Worm (Caenorhabditis elegans) whole organism, late embryonic: Measurements from ENCODE around the gene mmab-1.
A peak's percentile ranks its signal among the peaks of the same experiment; 100 is the strongest.

Experiments
- C08G9.2 ChIP-seq: sonication (generic microtip); optimal IDR thresholded peaks from 2 replicates; lab custom pipeline; 2016; ENCODE audit warnings: mild to moderate bottlenecking, missing genetic modification characterization, moderate library complexity, missing compliant biosample characterization
- K09A11.1 ChIP-seq: sonication (generic microtip); optimal IDR thresholded peaks from 2 replicates; lab custom pipeline; 2017; ENCODE audit warnings: antibody characterized with exemption, mild to moderate bottlenecking, missing genetic modification characterization, missing compliant biosample characterization; ENCODE audit not compliant: insufficient read depth
- T23F11.4 ChIP-seq: fragments of 200-800 bp; sonication (Bioruptor generic); optimal IDR thresholded peaks from 2 replicates; lab custom pipeline; 2018; ENCODE audit warnings: mild to moderate bottlenecking, missing genetic modification characterization, missing compliant biosample characterization
- Y22D7AL.16 ChIP-seq: sonication (generic microtip); optimal IDR thresholded peaks from 2 replicates; lab custom pipeline; 2016; ENCODE audit warnings: missing genetic modification characterization, missing compliant biosample characterization
- ahr-1 ChIP-seq: sonication (generic microtip); optimal IDR thresholded peaks from 2 replicates; lab custom pipeline; 2016; ENCODE audit warnings: missing genetic modification characterization, missing compliant biosample characterization
- ama-1 ChIP-seq: fragments of 150-350 bp; optimal IDR thresholded peaks from 2 replicates; lab custom pipeline; 2014
- ceh-14 ChIP-seq: sonication (generic microtip); optimal IDR thresholded peaks from 2 replicates; lab custom pipeline; 2016; ENCODE audit warnings: missing genotype, missing genetic modification characterization, missing compliant biosample characterization
- ceh-22 ChIP-seq: sonication (generic microtip); optimal IDR thresholded peaks from 2 replicates; lab custom pipeline; 2017; ENCODE audit warnings: missing biosample characterization, missing genetic modification characterization
- ceh-24 ChIP-seq: sonication (generic microtip); optimal IDR thresholded peaks from 2 replicates; lab custom pipeline; 2016; ENCODE audit warnings: mild to moderate bottlenecking, missing genetic modification characterization, missing compliant biosample characterization
- ceh-30 ChIP-seq: fragments of 150-350 bp; optimal IDR thresholded peaks from 2 replicates; lab custom pipeline; 2014; ENCODE audit warnings: missing biosample characterization, missing genetic modification characterization
- ceh-31 ChIP-seq: sonication (generic microtip); optimal IDR thresholded peaks from 2 replicates; lab custom pipeline; 2016; ENCODE audit warnings: missing genetic modification characterization, missing compliant biosample characterization
- ceh-48 ChIP-seq: sonication (generic microtip); optimal IDR thresholded peaks from 2 replicates; lab custom pipeline; 2016; ENCODE audit warnings: missing genetic modification characterization, inconsistent platforms, missing compliant biosample characterization
- ceh-6 ChIP-seq: fragments of 200-800 bp; sonication (Bioruptor generic); optimal IDR thresholded peaks from 2 replicates; lab custom pipeline; 2018; ENCODE audit warnings: mild to moderate bottlenecking, missing genetic modification characterization, missing compliant biosample characterization
- che-1 ChIP-seq: sonication (generic microtip); optimal IDR thresholded peaks from 2 replicates; lab custom pipeline; 2016; ENCODE audit warnings: mild to moderate bottlenecking, missing genetic modification characterization, missing compliant biosample characterization
- dmd-4 ChIP-seq: sonication (generic microtip); optimal IDR thresholded peaks from 2 replicates; lab custom pipeline; 2016; ENCODE audit warnings: borderline replicate concordance, missing genetic modification characterization, missing compliant biosample characterization
- dve-1 ChIP-seq: sonication (generic microtip); optimal IDR thresholded peaks from 2 replicates; lab custom pipeline; 2017; ENCODE audit warnings: antibody characterized with exemption, mild to moderate bottlenecking, missing genetic modification characterization, missing compliant biosample characterization
- elt-2 ChIP-seq: sonication (generic microtip); optimal IDR thresholded peaks from 2 replicates; lab custom pipeline; 2016; ENCODE audit warnings: missing genetic modification reagents, missing genetic modification characterization, missing compliant biosample characterization
- ets-4 ChIP-seq: sonication (generic microtip); optimal IDR thresholded peaks from 2 replicates; lab custom pipeline; 2016; ENCODE audit warnings: missing genetic modification characterization, missing compliant biosample characterization
- eyg-1 ChIP-seq: sonication (generic microtip); optimal IDR thresholded peaks from 2 replicates; lab custom pipeline; 2016; ENCODE audit warnings: missing genotype, missing genetic modification characterization, missing compliant biosample characterization
- fax-1 ChIP-seq: sonication (generic microtip); optimal IDR thresholded peaks from 2 replicates; lab custom pipeline; 2016; ENCODE audit warnings: missing genotype, missing genetic modification characterization, missing compliant biosample characterization
- fkh-10 ChIP-seq: fragments of 150-350 bp; optimal IDR thresholded peaks from 2 replicates; lab custom pipeline; 2014; ENCODE audit warnings: missing biosample characterization, missing genetic modification reagents, missing genetic modification characterization
- fkh-6 ChIP-seq: sonication (generic microtip); optimal IDR thresholded peaks from 2 replicates; lab custom pipeline; 2016; ENCODE audit warnings: missing genetic modification characterization, missing compliant biosample characterization
- gmeb-2 ChIP-seq: sonication (generic microtip); optimal IDR thresholded peaks from 2 replicates; lab custom pipeline; 2016; ENCODE audit warnings: missing genetic modification characterization, inconsistent platforms, missing compliant biosample characterization
- hlh-6 ChIP-seq: sonication (generic microtip); optimal IDR thresholded peaks from 2 replicates; lab custom pipeline; 2016; ENCODE audit warnings: missing genotype, missing genetic modification characterization, missing compliant biosample characterization
- hlh-8 ChIP-seq: sonication (generic microtip); optimal IDR thresholded peaks from 2 replicates; lab custom pipeline; 2016; ENCODE audit warnings: missing genotype, missing genetic modification characterization, missing compliant biosample characterization
- madf-2 ChIP-seq: sonication (generic microtip); optimal IDR thresholded peaks from 2 replicates; lab custom pipeline; 2017; ENCODE audit warnings: missing genetic modification characterization, missing compliant biosample characterization
- mec-3 ChIP-seq: sonication (generic microtip); optimal IDR thresholded peaks from 2 replicates; lab custom pipeline; 2016; ENCODE audit warnings: borderline replicate concordance, missing genetic modification characterization, missing compliant biosample characterization
- nhr-11 ChIP-seq: fragments of 150-350 bp; optimal IDR thresholded peaks from 2 replicates; lab custom pipeline; 2014; ENCODE audit warnings: missing biosample characterization, missing genetic modification characterization
- nhr-232 ChIP-seq: sonication (generic microtip); optimal IDR thresholded peaks from 2 replicates; lab custom pipeline; 2016; ENCODE audit warnings: missing genetic modification characterization, missing compliant biosample characterization
- odd-2 ChIP-seq: sonication (generic microtip); optimal IDR thresholded peaks from 2 replicates; lab custom pipeline; 2017; ENCODE audit warnings: antibody characterized with exemption, mild to moderate bottlenecking, missing genetic modification characterization, missing compliant biosample characterization
- pqm-1 ChIP-seq: sonication (generic microtip); optimal IDR thresholded peaks from 2 replicates; lab custom pipeline; 2016; ENCODE audit warnings: missing genetic modification characterization, missing compliant biosample characterization
- pros-1 ChIP-seq: fragments of 150-350 bp; optimal IDR thresholded peaks from 2 replicates; lab custom pipeline; 2014; ENCODE audit warnings: missing biosample characterization, missing genetic modification reagents, missing genetic modification characterization
- sox-2 ChIP-seq: fragments of 200-800 bp; sonication (Bioruptor generic); IDR thresholded peaks from 2 replicates; pipeline ENCODE4 v1.3.6; 2022; ENCODE audit warnings: missing genetic modification reagents, missing genetic modification characterization, missing compliant biosample characterization
- sox-4 ChIP-seq: sonication (generic microtip); optimal IDR thresholded peaks from 2 replicates; lab custom pipeline; 2017; ENCODE audit warnings: mild to moderate bottlenecking, missing genetic modification characterization, inconsistent platforms, missing compliant biosample characterization
- tbx-2 ChIP-seq: sonication (generic microtip); optimal IDR thresholded peaks from 2 replicates; lab custom pipeline; 2016; ENCODE audit warnings: missing genetic modification characterization, missing compliant biosample characterization
- tbx-7 ChIP-seq: sonication (generic microtip); optimal IDR thresholded peaks from 2 replicates; lab custom pipeline; 2016; ENCODE audit warnings: missing genotype, missing genetic modification characterization, missing compliant biosample characterization
- unc-42 ChIP-seq: sonication (generic microtip); optimal IDR thresholded peaks from 2 replicates; lab custom pipeline; 2016; ENCODE audit warnings: missing genotype, missing genetic modification characterization, missing compliant biosample characterization
- zip-5 ChIP-seq: sonication (generic microtip); optimal IDR thresholded peaks from 2 replicates; lab custom pipeline; 2016; ENCODE audit warnings: missing genetic modification characterization, missing compliant biosample characterization
- ztf-16 ChIP-seq: sonication (generic microtip); optimal IDR thresholded peaks from 2 replicates; lab custom pipeline; 2017; ENCODE audit warnings: missing genetic modification characterization, missing compliant biosample characterization

Gene mmab-1

ce11 chrIII:4930154-4930679 is 8.3 kb upstream of the mmab-1 start, which contains the start of gene set-2 (continued):
- TF ChIP-seq sox-2 (GFP tag; lab: Robert Waterston, UW) (no peak), madf-2 (tag; lab: Kevin White, UChicago) (no peak), ahr-1 (peak; percentile 34), ceh-30 (tag; lab: Kevin White, UChicago) (no peak), odd-2 (tag; lab: Kevin White, UChicago) (no peak), tbx-7 (tag; lab: Kevin White, UChicago) (peak; percentile 87), tbx-2 (tag; lab: Kevin White, UChicago) (peak; percentile 93), unc-42 (tag; lab: Kevin White, UChicago) (peak; percentile 24), mec-3 (tag; lab: Kevin White, UChicago) (peak; percentile 74), fkh-6 (tag; lab: Kevin White, UChicago) (peak; percentile 18), ceh-22 (tag; lab: Kevin White, UChicago) (no peak), Y22D7AL.16 (tag; lab: Kevin White, UChicago) (no peak), ceh-24 (tag; lab: Kevin White, UChicago) (no peak), dmd-4 (no peak), pqm-1 (no peak)

- TF ChIP-seq elt-2 (tag; lab: Kevin White, UChicago) (no peak), K09A11.1 (tag; lab: Kevin White, UChicago) (no peak), nhr-11 (no peak), eyg-1 (tag; lab: Kevin White, UChicago) (no peak), ceh-24 (tag; lab: Kevin White, UChicago) (no peak), T23F11.4 (no peak), ceh-14 (tag; lab: Kevin White, UChicago) (no peak), ceh-30 (tag; lab: Kevin White, UChicago) (no peak), che-1 (tag; lab: Kevin White, UChicago) (no peak), hlh-6 (tag; lab: Kevin White, UChicago) (no peak), ztf-16 (tag; lab: Kevin White, UChicago) (no peak), C08G9.2 (tag; lab: Kevin White, UChicago) (no peak), fax-1 (tag; lab: Kevin White, UChicago) (no peak), gmeb-2 (tag; lab: Kevin White, UChicago) (no peak)
- TF ChIP-seq, all 69 proteins: peak for 0
Observed at ce11 chrIII:4924134-4924533, 2.2 kb upstream of the mmab-1 start.

- TF ChIP-seq pros-1 (tag; lab: Kevin White, UChicago) (no peak), dmd-4 (no peak), fkh-10 (GFP tag; lab: Kevin White, UChicago) (no peak), pqm-1 (no peak), ceh-6 (no peak), ets-4 (tag; lab: Kevin White, UChicago) (no peak), ama-1 (lab: Kevin White, UChicago) (no peak), tbx-2 (tag; lab: Kevin White, UChicago) (no peak), Y22D7AL.16 (tag; lab: Kevin White, UChicago) (no peak)
Observed at ce11 chrIII:4920221-4920620, 1.7 kb downstream of the mmab-1 start, which contains the start of gene ula-1. TSS of gene ula-1 (minus strand) at chrIII:4920321.

- TF ChIP-seq nhr-232 (tag; lab: Kevin White, UChicago) (no peak), ceh-6 (no peak), sox-2 (GFP tag; lab: Robert Waterston, UW) (no peak), zip-5 (no peak), ceh-48 (tag; lab: Kevin White, UChicago) (no peak), hlh-8 (no peak), ceh-31 (tag; lab: Kevin White, UChicago) (no peak), elt-2 (tag; lab: Kevin White, UChicago) (no peak), sox-4 (tag; lab: Kevin White, UChicago) (no peak), dve-1 (tag; lab: Kevin White, UChicago) (no peak)
Observed at ce11 chrIII:4918906-4919305, 3.0 kb downstream of the mmab-1 start.
